Worm (Caenorhabditis elegans) whole organism, early embryonic: ENCODE data around the gene Y32F6A.4.

Experiments
- B0310.2 ChIP-seq: sonication (generic microtip); optimal IDR thresholded peaks from 2 replicates; lab custom pipeline; 2016; ENCODE audit warnings: mild to moderate bottlenecking, missing genetic modification characterization, missing compliant biosample characterization
- F13C5.2 ChIP-seq: sonication (generic microtip); optimal IDR thresholded peaks from 2 replicates; lab custom pipeline; 2017; ENCODE audit warnings: mild to moderate bottlenecking, missing genetic modification characterization, inconsistent platforms, missing compliant biosample characterization
- ama-1 ChIP-seq: fragments of 150-350 bp; optimal IDR thresholded peaks from 2 replicates; lab custom pipeline; 2014
- ets-7 ChIP-seq: sonication (generic microtip); optimal IDR thresholded peaks from 2 replicates; lab custom pipeline; 2016; ENCODE audit warnings: missing genotype, missing genetic modification characterization, missing compliant biosample characterization
- flt-1 ChIP-seq: fragments of 200-800 bp; sonication (Bioruptor generic); IDR thresholded peaks from 2 replicates; pipeline ENCODE4 v1.3.6; 2022; ENCODE audit warnings: missing genetic modification characterization, missing compliant biosample characterization
- hmbx-1 ChIP-seq: sonication (generic microtip); optimal IDR thresholded peaks from 2 replicates; lab custom pipeline; 2016; ENCODE audit warnings: mild to moderate bottlenecking, missing genetic modification characterization, missing compliant biosample characterization
- hnd-1 ChIP-seq: sonication (generic microtip); optimal IDR thresholded peaks from 2 replicates; lab custom pipeline; 2016; ENCODE audit warnings: missing genetic modification characterization, missing compliant biosample characterization
- pes-1 ChIP-seq: fragments of 200-800 bp; sonication (Bioruptor generic); IDR thresholded peaks from 2 replicates; pipeline ENCODE4 v1.3.6; 2022; ENCODE audit warnings: missing genetic modification reagents, missing genetic modification characterization, missing compliant biosample characterization
- scrt-1 ChIP-seq: fragments of 200-800 bp; sonication (Bioruptor generic); IDR thresholded peaks from 2 replicates; pipeline ENCODE4 v1.3.6; 2022; ENCODE audit warnings: missing genetic modification characterization, missing compliant biosample characterization
- sea-1 ChIP-seq: fragments of 200-800 bp; sonication (Bioruptor generic); conservative IDR thresholded peaks from 2 replicates; pipeline ENCODE4 v1.3.6; 2022; ENCODE audit warnings: missing genetic modification characterization, missing compliant biosample characterization
- tbx-11 ChIP-seq: fragments of 200-800 bp; sonication (Bioruptor generic); IDR thresholded peaks from 2 replicates; pipeline ENCODE4 v1.3.6; 2022; ENCODE audit warnings: missing genetic modification characterization, missing compliant biosample characterization
- tbx-37 ChIP-seq: fragments of 200-800 bp; sonication (Bioruptor generic); conservative IDR thresholded peaks from 2 replicates; pipeline ENCODE4 v1.3.6; 2022; ENCODE audit warnings: missing genetic modification reagents, missing genetic modification characterization, missing compliant biosample characterization
- tra-4 ChIP-seq: sonication (generic microtip); optimal IDR thresholded peaks from 2 replicates; lab custom pipeline; 2017; ENCODE audit warnings: missing genetic modification characterization, missing compliant biosample characterization

DNA sequence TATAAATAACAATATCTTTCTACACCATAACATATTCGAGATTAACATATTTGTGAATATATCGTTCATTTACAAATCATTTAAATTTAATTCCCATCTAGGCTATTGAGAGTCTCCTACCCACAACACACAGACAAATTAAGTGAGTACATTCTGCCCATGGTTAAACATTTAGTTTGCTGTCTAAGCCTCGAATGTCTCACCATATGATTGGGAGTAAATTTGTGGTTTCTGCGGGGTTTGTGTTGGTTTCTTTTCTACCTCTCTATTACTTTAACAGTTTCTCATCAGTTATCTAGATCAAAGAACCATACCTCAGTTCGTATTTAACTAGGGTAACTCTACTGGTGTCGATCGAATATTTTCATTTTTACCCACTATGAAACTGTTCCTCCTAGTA lies 35.4 kb downstream of the Y32F6A.4 start, which contains the start of gene ugt-2:
- TF ChIP-seq ama-1 (lab: Kevin White, UChicago) (no peak), flt-1 (no peak), hmbx-1 (tag; lab: Kevin White, UChicago) (no peak), tra-4 (tag; lab: Kevin White, UChicago) (no peak), hnd-1 (tag; lab: Kevin White, UChicago) (no peak), ets-7 (tag; lab: Kevin White, UChicago) (no peak), scrt-1 (no peak), B0310.2 (tag; lab: Kevin White, UChicago) (no peak), pes-1 (GFP tag; lab: Robert Waterston, UW) (no peak), sea-1 (GFP tag; lab: Robert Waterston, UW) (no peak), tbx-11 (no peak), F13C5.2 (tag; lab: Kevin White, UChicago) (no peak), tbx-37 (GFP tag; lab: Robert Waterston, UW) (no peak)
